Worm (Caenorhabditis elegans) whole organism, early embryonic: Measurements from ENCODE around the gene F31F7.2.
A peak's percentile ranks its signal among the peaks of the same experiment; 100 is the strongest.

Source experiments
- B0310.2 ChIP-seq: sonication (generic microtip); optimal IDR thresholded peaks from 2 replicates; lab custom pipeline; 2016; ENCODE audit warnings: mild to moderate bottlenecking, missing genetic modification characterization, missing compliant biosample characterization
- F13C5.2 ChIP-seq: sonication (generic microtip); optimal IDR thresholded peaks from 2 replicates; lab custom pipeline; 2017; ENCODE audit warnings: mild to moderate bottlenecking, missing genetic modification characterization, inconsistent platforms, missing compliant biosample characterization
- aly-1 ChIP-seq: sonication (generic microtip); optimal IDR thresholded peaks from 2 replicates; lab custom pipeline; 2016; ENCODE audit warnings: missing genetic modification characterization, missing compliant biosample characterization
- ama-1 ChIP-seq: fragments of 150-350 bp; optimal IDR thresholded peaks from 2 replicates; lab custom pipeline; 2014
- ceh-13 ChIP-seq: fragments of 200-800 bp; sonication (Bioruptor generic); optimal IDR thresholded peaks from 2 replicates; lab custom pipeline; 2018; ENCODE audit warnings: mild to moderate bottlenecking, missing genetic modification characterization, missing compliant biosample characterization
- ceh-36 ChIP-seq: sonication (generic microtip); optimal IDR thresholded peaks from 2 replicates; lab custom pipeline; 2016; ENCODE audit warnings: missing genetic modification characterization, inconsistent platforms, missing compliant biosample characterization
- ets-7 ChIP-seq: sonication (generic microtip); optimal IDR thresholded peaks from 2 replicates; lab custom pipeline; 2016; ENCODE audit warnings: missing genotype, missing genetic modification characterization, missing compliant biosample characterization
- flt-1 ChIP-seq: fragments of 200-800 bp; sonication (Bioruptor generic); IDR thresholded peaks from 2 replicates; pipeline ENCODE4 v1.3.6; 2022; ENCODE audit warnings: missing genetic modification characterization, missing compliant biosample characterization
- hmbx-1 ChIP-seq: sonication (generic microtip); optimal IDR thresholded peaks from 2 replicates; lab custom pipeline; 2016; ENCODE audit warnings: mild to moderate bottlenecking, missing genetic modification characterization, missing compliant biosample characterization
- hmg-4 ChIP-seq: fragments of 200-800 bp; sonication (Bioruptor generic); optimal IDR thresholded peaks from 2 replicates; lab custom pipeline; 2018; ENCODE audit warnings: mild to moderate bottlenecking, missing genetic modification characterization, missing compliant biosample characterization
- hnd-1 ChIP-seq: sonication (generic microtip); optimal IDR thresholded peaks from 2 replicates; lab custom pipeline; 2016; ENCODE audit warnings: missing genetic modification characterization, missing compliant biosample characterization
- pes-1 ChIP-seq: fragments of 200-800 bp; sonication (Bioruptor generic); IDR thresholded peaks from 2 replicates; pipeline ENCODE4 v1.3.6; 2022; ENCODE audit warnings: missing genetic modification reagents, missing genetic modification characterization, missing compliant biosample characterization
- scrt-1 ChIP-seq: fragments of 200-800 bp; sonication (Bioruptor generic); IDR thresholded peaks from 2 replicates; pipeline ENCODE4 v1.3.6; 2022; ENCODE audit warnings: missing genetic modification characterization, missing compliant biosample characterization
- sea-1 ChIP-seq: fragments of 200-800 bp; sonication (Bioruptor generic); conservative IDR thresholded peaks from 2 replicates; pipeline ENCODE4 v1.3.6; 2022; ENCODE audit warnings: missing genetic modification characterization, missing compliant biosample characterization
- tbx-11 ChIP-seq: fragments of 200-800 bp; sonication (Bioruptor generic); IDR thresholded peaks from 2 replicates; pipeline ENCODE4 v1.3.6; 2022; ENCODE audit warnings: missing genetic modification characterization, missing compliant biosample characterization
- tbx-37 ChIP-seq: fragments of 200-800 bp; sonication (Bioruptor generic); conservative IDR thresholded peaks from 2 replicates; pipeline ENCODE4 v1.3.6; 2022; ENCODE audit warnings: missing genetic modification reagents, missing genetic modification characterization, missing compliant biosample characterization
- tra-4 ChIP-seq: sonication (generic microtip); optimal IDR thresholded peaks from 2 replicates; lab custom pipeline; 2017; ENCODE audit warnings: missing genetic modification characterization, missing compliant biosample characterization

Gene F31F7.2

DNA sequence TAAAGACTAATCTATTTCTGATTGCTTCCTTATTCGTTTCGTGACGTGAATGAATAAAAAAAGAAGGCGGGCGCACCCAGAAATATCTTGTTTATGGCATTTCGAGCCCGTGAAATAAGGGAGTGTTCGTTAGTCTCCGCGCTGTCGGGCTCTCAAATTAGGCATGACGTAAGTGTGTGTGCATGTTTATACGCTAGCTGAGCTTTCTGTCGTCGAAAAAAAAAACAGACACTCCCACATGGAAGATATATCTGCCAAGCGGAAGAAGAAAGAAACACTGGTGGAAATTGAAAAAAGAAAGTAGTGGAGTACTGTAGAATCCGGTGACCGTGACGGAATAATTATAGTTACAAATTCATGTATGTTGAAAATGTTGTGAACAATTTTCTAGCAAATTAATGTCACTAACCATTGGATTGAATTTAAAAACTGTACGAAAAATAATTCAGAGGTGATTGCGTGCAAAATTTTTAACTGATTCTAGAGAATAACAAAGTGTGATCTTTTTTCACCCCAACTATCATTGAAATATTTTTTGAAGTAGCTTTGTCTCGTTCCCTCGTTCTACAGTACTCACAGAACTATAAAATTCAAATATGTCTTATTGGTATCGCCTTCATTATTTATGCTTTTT is 45.6 kb upstream of the F31F7.2 start:
- TF ChIP-seq ceh-13 (GFP tag; lab: Kevin White, UChicago) (no peak), F13C5.2 (no peak), hmbx-1 (no peak)

ce11 chrV:6225745-6226528 is 44.7 kb upstream of the F31F7.2 start:
- no peak for TF ChIP-seq sea-1 (GFP tag; lab: Robert Waterston, UW)
- no peak for TF ChIP-seq F13C5.2
- no peak for TF ChIP-seq hnd-1 (tag; lab: Kevin White, UChicago)
- no peak for TF ChIP-seq scrt-1 (GFP tag; lab: Robert Waterston, UW)
- no peak for TF ChIP-seq ets-7 (tag; lab: Kevin White, UChicago)
- no peak for TF ChIP-seq tbx-11 (GFP tag; lab: Robert Waterston, UW)
- TF ChIP-seq tra-4 (tag; lab: Kevin White, UChicago) = no peak
- TF ChIP-seq flt-1 = no peak
- TF ChIP-seq hmg-4 (GFP tag; lab: Kevin White, UChicago) = no peak
- TF ChIP-seq tbx-37 (GFP tag; lab: Robert Waterston, UW) = no peak
- TF ChIP-seq ceh-36 (tag; lab: Kevin White, UChicago) = no peak
- no peak for TF ChIP-seq ceh-13 (GFP tag; lab: Kevin White, UChicago)

DNA sequence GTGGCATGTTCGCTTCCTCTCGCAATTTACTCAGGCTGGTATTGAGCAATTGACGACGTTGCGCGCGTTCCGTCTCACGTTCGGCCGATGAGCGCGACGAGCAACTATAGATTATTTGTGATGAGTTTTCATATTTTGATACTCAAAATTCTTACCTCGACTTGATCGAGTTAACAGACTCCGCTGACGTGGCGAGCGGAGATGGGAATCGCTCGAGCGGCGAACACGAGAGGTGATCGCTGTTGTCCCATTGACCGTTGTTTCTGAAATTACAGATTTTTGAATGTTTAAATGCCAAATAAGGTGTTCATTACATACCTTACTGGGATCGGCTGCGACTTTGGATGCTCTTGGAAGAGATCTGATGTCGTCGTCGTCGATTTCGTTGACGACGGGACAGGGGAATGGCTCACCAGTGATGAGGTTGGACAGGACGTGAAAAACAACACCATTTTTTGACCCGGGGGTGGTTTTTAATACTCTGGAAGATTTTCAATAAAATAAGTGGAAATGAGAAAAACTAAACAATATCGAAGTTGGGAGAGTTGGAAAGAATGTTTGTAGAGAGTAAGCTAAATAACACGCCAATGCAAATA is 44.0 kb upstream of the F31F7.2 start, which contains the start of gene W06H8.6:
W06H8.6 (minus strand) TSS at position 481 of the 596 bp plus-strand sequence.
- TF ChIP-seq B0310.2 = no peak
- no peak for TF ChIP-seq ets-7 (tag; lab: Kevin White, UChicago)
- no peak for TF ChIP-seq scrt-1 (GFP tag; lab: Robert Waterston, UW)
- TF ChIP-seq tra-4 (tag; lab: Kevin White, UChicago) = peak; percentile 13
- TF ChIP-seq pes-1 (GFP tag; lab: Robert Waterston, UW) = 0 out of 2 replicates have a peak, but pooled peaks have one; percentile 31

ce11 chrV:6227326-6228246 is 43.1 kb upstream of the F31F7.2 start:
- peak; percentile 73 for TF ChIP-seq F13C5.2
- TF ChIP-seq hmg-4 (GFP tag; lab: Kevin White, UChicago) = peak; percentile 68
- 0 out of 2 replicates have a peak, but pooled peaks have one; percentile 44 for TF ChIP-seq scrt-1 (GFP tag; lab: Robert Waterston, UW)
- no peak for TF ChIP-seq ets-7 (tag; lab: Kevin White, UChicago)
- TF ChIP-seq ceh-13 (GFP tag; lab: Kevin White, UChicago) = no peak
- TF ChIP-seq ceh-36 (tag; lab: Kevin White, UChicago) = no peak
- TF ChIP-seq flt-1 = 0 out of 2 replicates have a peak, but pooled peaks have one; percentile 32
- no peak for TF ChIP-seq tbx-11 (GFP tag; lab: Robert Waterston, UW)
- 0 out of 2 replicates have a peak, but pooled peaks have one; percentile 6 for TF ChIP-seq tbx-37 (GFP tag; lab: Robert Waterston, UW)
- peak; percentile 62; the same call in 1 of the 2 replicates for TF ChIP-seq pes-1 (GFP tag; lab: Robert Waterston, UW)
- no peak for TF ChIP-seq B0310.2
- TF ChIP-seq ama-1 (lab: Kevin White, UChicago) = peak; percentile 70
- peak; percentile 50 for TF ChIP-seq aly-1 (tag; lab: Kevin White, UChicago)
- no peak for TF ChIP-seq hnd-1 (tag; lab: Kevin White, UChicago)
- no peak for TF ChIP-seq tra-4 (tag; lab: Kevin White, UChicago)
- no peak for TF ChIP-seq hmbx-1
- TF ChIP-seq sea-1 (GFP tag; lab: Robert Waterston, UW) = 0 out of 2 replicates have a peak, but pooled peaks have one; percentile 29

DNA sequence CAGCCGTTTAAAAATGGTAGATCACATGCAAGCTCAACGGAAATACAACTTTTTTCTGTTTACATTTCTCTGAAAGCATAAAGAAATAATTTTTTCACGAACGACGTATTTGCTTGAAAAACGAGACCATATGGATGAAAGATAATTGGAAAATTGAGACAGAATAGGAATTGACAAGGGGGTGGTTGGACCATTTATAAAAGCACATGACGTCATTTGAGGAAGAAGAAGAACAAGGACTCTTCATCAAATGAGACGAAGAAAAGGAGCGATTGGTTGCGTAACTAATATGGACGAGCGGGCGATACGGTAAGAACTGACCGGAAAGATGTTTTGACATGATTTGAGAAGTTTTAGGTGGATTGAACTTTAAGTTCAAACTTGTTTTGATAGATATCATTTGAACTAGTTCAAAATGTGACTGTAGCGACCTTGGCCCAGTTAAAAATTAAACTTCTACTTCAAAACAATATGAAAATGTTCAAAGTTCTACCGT is 42.2 kb upstream of the F31F7.2 start:
- TF ChIP-seq scrt-1 (GFP tag; lab: Robert Waterston, UW) (no peak), pes-1 (GFP tag; lab: Robert Waterston, UW) (no peak), aly-1 (tag; lab: Kevin White, UChicago) (no peak), F13C5.2 (no peak), hmbx-1 (no peak), tbx-11 (GFP tag; lab: Robert Waterston, UW) (no peak), ceh-36 (tag; lab: Kevin White, UChicago) (no peak), flt-1 (no peak), hmg-4 (GFP tag; lab: Kevin White, UChicago) (no peak), tra-4 (tag; lab: Kevin White, UChicago) (no peak), ets-7 (tag; lab: Kevin White, UChicago) (no peak), B0310.2 (no peak), ama-1 (lab: Kevin White, UChicago) (no peak)

ce11 chrV:6228920-6229456 is 41.7 kb upstream of the F31F7.2 start:
- TF ChIP-seq tbx-37 (GFP tag; lab: Robert Waterston, UW) (no peak), ceh-13 (GFP tag; lab: Kevin White, UChicago) (no peak), B0310.2 (no peak), F13C5.2 (no peak), hmg-4 (GFP tag; lab: Kevin White, UChicago) (no peak), aly-1 (tag; lab: Kevin White, UChicago) (no peak), scrt-1 (GFP tag; lab: Robert Waterston, UW) (no peak), ama-1 (lab: Kevin White, UChicago) (no peak), flt-1 (no peak), ets-7 (tag; lab: Kevin White, UChicago) (no peak), hmbx-1 (no peak), sea-1 (GFP tag; lab: Robert Waterston, UW) (no peak), tbx-11 (GFP tag; lab: Robert Waterston, UW) (no peak), ceh-36 (tag; lab: Kevin White, UChicago) (no peak), pes-1 (GFP tag; lab: Robert Waterston, UW) (no peak), tra-4 (tag; lab: Kevin White, UChicago) (no peak), hnd-1 (tag; lab: Kevin White, UChicago) (no peak)
